Worm (Caenorhabditis elegans): ENCODE measurements around the gene ZK563.2.

- TF ChIP-seq spr-1 (tag; optimal IDR thresholded peaks at IDR 0.05): no peak
- TF ChIP-seq ztf-7 (tag; optimal IDR thresholded peaks at IDR 0.05): no peak
- TF ChIP-seq ces-1 (GFP tag; optimal IDR thresholded peaks at IDR 0.05): no peak
- TF ChIP-seq nhr-77 (tag; optimal IDR thresholded peaks at IDR 0.05): no peak
- TF ChIP-seq mdl-1 (tag; optimal IDR thresholded peaks at IDR 0.05): no peak
These were observed 28.9 kb upstream of the ZK563.2 start for ce11 chrX:3339882-3340281.

Measured in whole organism, L4 larva.